Worm (Caenorhabditis elegans) whole organism, L2 larva: Measurements from ENCODE around the gene cdh-7.

ENCODE experiments used
- R02D3.7 ChIP-seq: fragments of 150-350 bp; optimal IDR thresholded peaks from 2 replicates; lab custom pipeline; 2014; ENCODE audit warnings: missing biosample characterization, missing genetic modification characterization
- alr-1 ChIP-seq: fragments of 150-350 bp; optimal IDR thresholded peaks from 2 replicates; lab custom pipeline; 2014; ENCODE audit warnings: missing biosample characterization, missing genetic modification characterization
- ama-1 ChIP-seq: fragments of 150-350 bp; optimal IDR thresholded peaks from 2 replicates; lab custom pipeline; 2018; ENCODE audit warnings: inconsistent platforms
- ceh-16 ChIP-seq: fragments of 150-350 bp; optimal IDR thresholded peaks from 2 replicates; lab custom pipeline; 2014; ENCODE audit warnings: missing biosample characterization, missing genetic modification characterization
- egl-27 ChIP-seq: sonication (generic microtip); optimal IDR thresholded peaks from 3 replicates; lab custom pipeline; 2017; ENCODE audit warnings: missing biosample characterization, missing genetic modification reagents, missing genetic modification characterization
- lin-13 ChIP-seq: fragments of 150-350 bp; optimal IDR thresholded peaks from 2 replicates; lab custom pipeline; 2014; ENCODE audit warnings: missing biosample characterization, missing genetic modification reagents, missing genetic modification characterization
- mdl-1 ChIP-seq, 2 experiments: fragments of 150-350 bp in 1 of 2; sonication (generic microtip) in 1 of 2; optimal IDR thresholded peaks; 2 replicates each; lab custom pipeline; 2017; ENCODE audit warnings: missing biosample characterization in 2 of 2, missing genetic modification characterization in 2 of 2
- nhr-10 ChIP-seq: sonication (generic microtip); optimal IDR thresholded peaks from 2 replicates; lab custom pipeline; 2017; ENCODE audit warnings: missing biosample characterization, missing genetic modification characterization
- nhr-237 ChIP-seq: fragments of 150-350 bp; optimal IDR thresholded peaks from 2 replicates; lab custom pipeline; 2014; ENCODE audit warnings: missing biosample characterization, missing genetic modification characterization
- nhr-77 ChIP-seq: fragments of 150-350 bp; optimal IDR thresholded peaks from 2 replicates; lab custom pipeline; 2014; ENCODE audit warnings: missing biosample characterization, missing genetic modification characterization
- snpc-4 ChIP-seq: fragments of 150-350 bp; optimal IDR thresholded peaks from 2 replicates; lab custom pipeline; 2014; ENCODE audit warnings: missing biosample characterization, missing genetic modification characterization
- zag-1 ChIP-seq: fragments of 150-350 bp; optimal IDR thresholded peaks from 2 replicates; lab custom pipeline; 2014; ENCODE audit warnings: missing biosample characterization, missing genetic modification characterization

- TF ChIP-seq nhr-77 (tag; lab: Kevin White, UChicago) (no peak), alr-1 (tag; lab: Kevin White, UChicago) (no peak), zag-1 (tag; lab: Kevin White, UChicago) (no peak), snpc-4 (tag; lab: Kevin White, UChicago) (no peak), nhr-237 (tag; lab: Kevin White, UChicago) (no peak), mdl-1 (tag; optimal IDR thresholded peaks at IDR 0.05; lab: Kevin White, UChicago) (no peak), ceh-16 (no peak), ama-1 (lab: Kevin White, UChicago) (no peak), lin-13 (GFP tag; lab: Kevin White, UChicago) (no peak), nhr-10 (tag; lab: Kevin White, UChicago) (no peak), R02D3.7 (tag; lab: Kevin White, UChicago) (no peak), egl-27 (tag; lab: Kevin White, UChicago) (no peak)
Observed at ce11 chrII:14844253-14844652, 1.2 kb downstream of the cdh-7 start.
